Worm (Caenorhabditis elegans) whole organism, late embryonic: ENCODE data around the gene trp-2.

Source experiments
- C08G9.2 ChIP-seq: sonication (generic microtip); optimal IDR thresholded peaks from 2 replicates; lab custom pipeline; 2016; ENCODE audit warnings: mild to moderate bottlenecking, missing genetic modification characterization, moderate library complexity, missing compliant biosample characterization
- ama-1 ChIP-seq: fragments of 150-350 bp; optimal IDR thresholded peaks from 2 replicates; lab custom pipeline; 2014
- ceh-14 ChIP-seq: sonication (generic microtip); optimal IDR thresholded peaks from 2 replicates; lab custom pipeline; 2016; ENCODE audit warnings: missing genotype, missing genetic modification characterization, missing compliant biosample characterization
- pqm-1 ChIP-seq: sonication (generic microtip); optimal IDR thresholded peaks from 2 replicates; lab custom pipeline; 2016; ENCODE audit warnings: missing genetic modification characterization, missing compliant biosample characterization
- tbx-2 ChIP-seq: sonication (generic microtip); optimal IDR thresholded peaks from 2 replicates; lab custom pipeline; 2016; ENCODE audit warnings: missing genetic modification characterization, missing compliant biosample characterization

- TF ChIP-seq ceh-14 (tag; lab: Kevin White, UChicago) (no peak), pqm-1 (tag; lab: Kevin White, UChicago) (no peak), tbx-2 (tag; lab: Kevin White, UChicago) (no peak), C08G9.2 (tag; lab: Kevin White, UChicago) (no peak), ama-1 (lab: Kevin White, UChicago) (no peak)
These were observed 12.8 kb upstream of the trp-2 start for ce11 chrIII:978889-979288.
